Worm (Caenorhabditis elegans): ENCODE measurements around the gene arf-1.
A peak's percentile ranks its signal among the peaks of the same experiment; 100 is the strongest.

arf-1 gene

DNA sequence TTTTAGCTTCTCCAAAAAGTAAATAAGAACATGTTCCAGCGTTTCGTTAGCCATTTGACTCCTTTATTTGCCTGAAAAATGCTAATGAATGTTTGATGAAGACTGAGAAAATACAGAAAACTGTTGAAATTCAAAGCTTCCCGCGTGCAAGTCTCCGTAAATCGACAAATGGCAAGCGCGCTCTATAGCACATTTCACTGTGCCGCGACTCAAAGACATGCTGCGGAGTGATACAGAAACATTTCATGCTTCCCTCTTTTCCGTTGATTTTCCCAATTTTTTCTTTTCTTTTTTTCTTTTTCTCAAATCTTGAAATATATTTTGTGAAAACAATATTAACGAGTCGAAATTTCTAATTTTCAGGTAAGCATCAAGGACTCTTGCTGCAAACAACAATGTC is 35.8 kb upstream of the arf-1 start, which contains the start of the genes ska-3 and rps-12 (continued):
- TF ChIP-seq dmd-8 (GFP tag; IDR thresholded peaks at IDR 0.05) (no peak), lin-1 (GFP tag; IDR thresholded peaks at IDR 0.05) (peak; percentile 78), daf-19 (GFP tag; conservative IDR thresholded peaks at IDR 0.05) (peak; percentile 79; the same call in 1 of the 2 replicates), snpc-1.2 (GFP tag; IDR thresholded peaks at IDR 0.05) (peak; percentile 68; the same call in 1 of the 2 replicates), F37D6.2 (tag; optimal IDR thresholded peaks at IDR 0.05) (peak; percentile 93), Y48G9A.11 (GFP tag; IDR thresholded peaks at IDR 0.05) (peak; percentile 88), unc-62 (GFP tag; optimal IDR thresholded peaks at IDR 0.05 in 1 of 2) (peak in 1 of 2 experiments; percentile 100), unc-62 (tag; optimal IDR thresholded peaks at IDR 0.05) (no peak), attf-4 (tag; optimal IDR thresholded peaks at IDR 0.05) (peak; percentile 4), mxl-2 (GFP tag; conservative IDR thresholded peaks at IDR 0.05) (peak; percentile 69), hlh-11 (tag; optimal IDR thresholded peaks at IDR 0.05) (peak; percentile 95), daf-16 (GFP tag; optimal IDR thresholded peaks at IDR 0.05) (peak in 1 of 2 experiments; percentile 80), daf-16 (tag; optimal IDR thresholded peaks at IDR 0.05) (peak; percentile 91), mxl-3 (GFP tag; optimal IDR thresholded peaks at IDR 0.05) (peak; percentile 80), dpl-1 (GFP tag; optimal IDR thresholded peaks at IDR 0.05) (peak; percentile 99), php-3 (GFP tag; IDR thresholded peaks at IDR 0.05) (peak; percentile 64), nhr-77 (tag; optimal IDR thresholded peaks at IDR 0.05) (peak; percentile 99), lin-39 (tag; optimal IDR thresholded peaks at IDR 0.05) (no peak), nhr-42 (GFP tag; IDR thresholded peaks at IDR 0.05) (peak; percentile 96), F44E2.7 (GFP tag; IDR thresholded peaks at IDR 0.05) (no peak), T26A8.4 (GFP tag; IDR thresholded peaks at IDR 0.05) (peak; percentile 97), F26F4.8 (GFP tag; conservative IDR thresholded peaks at IDR 0.05) (no peak), zfp-3 (GFP tag; conservative IDR thresholded peaks at IDR 0.05) (peak; percentile 96), F49E8.2 (tag; optimal IDR thresholded peaks at IDR 0.05; ENCODE audit: borderline replicate concordance) (peak; percentile 52), ama-1 (optimal IDR thresholded peaks at IDR 0.05) (peak; percentile 91), ceh-82 (tag; optimal IDR thresholded peaks at IDR 0.05) (no peak), fos-1 (tag; optimal IDR thresholded peaks at IDR 0.05) (peak; percentile 55), R02D3.7 (tag; optimal IDR thresholded peaks at IDR 0.05) (peak; percentile 98), arid-1 (GFP tag; conservative IDR thresholded peaks at IDR 0.05) (peak; percentile 98), lir-3 (tag; optimal IDR thresholded peaks at IDR 0.05) (peak; percentile 29), ctbp-1 (GFP tag; IDR thresholded peaks at IDR 0.05) (peak; percentile 95), aly-2 (tag; optimal IDR thresholded peaks at IDR 0.05) (no peak), gei-8 (GFP tag; optimal IDR thresholded peaks at IDR 0.05) (peak; percentile 63), lsy-2 (tag; optimal IDR thresholded peaks at IDR 0.05) (peak; percentile 92 to 98), fkh-10 (GFP tag; optimal IDR thresholded peaks at IDR 0.05) (peak; percentile 99), mep-1 (tag; optimal IDR thresholded peaks at IDR 0.05) (peak; percentile 99), lin-13 (GFP tag; optimal IDR thresholded peaks at IDR 0.05) (peak; percentile 97), zfp-2 (tag; optimal IDR thresholded peaks at IDR 0.05) (peak; percentile 99), pqm-1 (tag; optimal IDR thresholded peaks at IDR 0.05) (peak; percentile 74), skn-1 (tag; optimal IDR thresholded peaks at IDR 0.05) (no peak), Y75B8A.6 (GFP tag; IDR thresholded peaks at IDR 0.05) (peak; percentile 88), ceh-32 (tag; optimal IDR thresholded peaks at IDR 0.05; ENCODE audit: poor library complexity) (peak; percentile 73), mdt-29 (GFP tag; IDR thresholded peaks at IDR 0.05) (peak; percentile 90), Y105C5A.15 (GFP tag; IDR thresholded peaks at IDR 0.05) (no peak), F10B5.3 (tag; optimal IDR thresholded peaks at IDR 0.05) (peak; percentile 72), daf-8 (GFP tag; IDR thresholded peaks at IDR 0.05) (no peak), zag-1 (tag; optimal IDR thresholded peaks at IDR 0.05) (peak; percentile 86), spr-1 (tag; optimal IDR thresholded peaks at IDR 0.05) (peak; percentile 94), lin-38 (GFP tag; IDR thresholded peaks at IDR 0.05) (peak; percentile 100), nhr-237 (tag; optimal IDR thresholded peaks at IDR 0.05) (peak; percentile 67), tra-1 (GFP tag; IDR thresholded peaks at IDR 0.05) (peak; percentile 95), ZK546.5 (tag; optimal IDR thresholded peaks at IDR 0.05) (peak in 1 of 2 experiments; percentile 87), set-16 (GFP tag; IDR thresholded peaks at IDR 0.05) (peak; percentile 23; the same call in 1 of the 2 replicates)

Data from whole organism, L4 larva.